Fruit fly (Drosophila melanogaster) Kc167 (cell line): ENCODE data around the gene His3.3A.

ENCODE experiments used
- Myc ChIP-seq: fragments of >200 bp; optimal IDR thresholded peaks from 2 replicates; lab custom pipeline; 2017; ENCODE audit warnings: missing external identifiers
- Sin3A ChIP-seq: fragments of >200 bp; optimal IDR thresholded peaks from 2 replicates; lab custom pipeline; 2018; ENCODE audit warnings: missing external identifiers
- h ChIP-seq: fragments of >200 bp; optimal IDR thresholded peaks from 3 replicates; lab custom pipeline; 2018; ENCODE audit warnings: missing external identifiers
- insv ChIP-seq: fragments of >200 bp; optimal IDR thresholded peaks from 3 replicates; lab custom pipeline; 2018; ENCODE audit warnings: missing external identifiers
- psq ChIP-seq: fragments of >200 bp; optimal IDR thresholded peaks from 2 replicates; lab custom pipeline; 2017; ENCODE audit warnings: missing external identifiers
- ttk ChIP-seq: sonication (Bioruptor generic); optimal IDR thresholded peaks from 2 replicates; lab custom pipeline; 2017; ENCODE audit warnings: missing external identifiers

DNA sequence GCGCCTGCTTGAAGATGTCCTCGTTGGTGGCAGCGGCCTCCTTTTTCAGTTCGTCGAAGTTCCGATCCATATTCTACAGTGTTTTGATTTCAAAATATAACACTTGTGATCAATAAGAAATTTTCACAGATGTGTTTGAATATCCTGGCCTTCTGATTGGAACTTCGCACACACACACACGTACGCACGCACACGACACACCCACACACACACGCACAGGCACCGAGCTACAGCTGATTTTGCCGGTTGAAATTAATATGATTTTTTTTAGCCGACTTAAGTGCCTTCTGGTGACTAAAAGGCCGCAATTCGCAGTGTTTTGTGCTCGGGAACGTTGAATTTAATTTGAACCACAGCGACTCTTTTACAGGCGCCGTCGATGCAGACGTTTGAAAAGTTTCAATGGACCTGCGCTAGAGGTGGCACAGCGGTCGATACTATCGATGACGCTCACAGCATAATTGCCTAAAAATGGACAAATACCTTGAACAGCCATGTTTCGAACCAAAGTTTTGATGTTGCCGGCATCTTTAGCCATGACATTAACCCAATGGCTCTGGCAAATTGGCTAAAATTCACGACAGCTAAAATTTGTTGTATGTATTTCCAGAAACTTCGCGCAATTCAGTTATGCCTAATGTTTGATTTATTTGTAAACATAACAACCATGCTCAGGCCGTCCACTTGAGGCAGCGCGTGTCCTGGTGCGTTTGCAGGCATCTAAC is 45.4 kb upstream of the His3.3A start, which contains the start of gene Rtnl1:
- TF ChIP-seq psq (lab: Kevin White, UChicago) (no peak), h (lab: Kevin White, UChicago) (no peak), insv (lab: Kevin White, UChicago) (no peak), Sin3A (lab: Kevin White, UChicago) (no peak), ttk (lab: Kevin White, UChicago) (no peak), Myc (lab: Kevin White, UChicago) (no peak)
